Worm (Caenorhabditis elegans) whole organism, young adult: ENCODE data around the gene Y17G7B.23.

ENCODE experiments used
- B0336.3 ChIP-seq: fragments of 200-800 bp; sonication (Bioruptor generic); IDR thresholded peaks from 2 replicates; pipeline ENCODE4 v1.3.6; 2022; ENCODE audit warnings: missing genetic modification characterization, missing compliant biosample characterization
- C17E4.6 ChIP-seq: fragments of 200-800 bp; sonication (Bioruptor generic); IDR thresholded peaks from 2 replicates; pipeline ENCODE4 v1.3.6; 2022; ENCODE audit warnings: missing genetic modification reagents, missing genetic modification characterization, missing compliant biosample characterization
- F10E7.11 ChIP-seq: sonication (generic microtip); optimal IDR thresholded peaks from 2 replicates; lab custom pipeline; 2017; ENCODE audit warnings: mild to moderate bottlenecking, missing genetic modification characterization, moderate library complexity, missing compliant biosample characterization
- F33H1.4 ChIP-seq: fragments of 200-800 bp; sonication (Bioruptor generic); IDR thresholded peaks from 2 replicates; pipeline ENCODE4 v1.3.6; 2022; ENCODE audit warnings: missing genetic modification reagents, missing genetic modification characterization, missing compliant biosample characterization
- F37B4.10 ChIP-seq: fragments of 200-800 bp; sonication (Bioruptor generic); IDR thresholded peaks from 2 replicates; pipeline ENCODE4 v1.3.6; 2022; ENCODE audit warnings: missing genetic modification characterization, missing compliant biosample characterization
- F52B5.7 ChIP-seq: sonication (generic microtip); optimal IDR thresholded peaks from 2 replicates; lab custom pipeline; 2016; ENCODE audit warnings: mild to moderate bottlenecking, missing genetic modification characterization, missing compliant biosample characterization
- Y53G8AR.9 ChIP-seq: fragments of 200-800 bp; sonication (Bioruptor generic); conservative IDR thresholded peaks from 2 replicates; pipeline ENCODE4 v1.3.6; 2022; ENCODE audit warnings: missing genetic modification reagents, missing genetic modification characterization, missing compliant biosample characterization
- Y56A3A.18 ChIP-seq: fragments of 200-800 bp; sonication (Bioruptor generic); IDR thresholded peaks from 2 replicates; pipeline ENCODE4 v1.3.6; 2022; ENCODE audit warnings: missing genetic modification reagents, missing genetic modification characterization, missing compliant biosample characterization
- Y79H2A.3 ChIP-seq: fragments of 200-800 bp; sonication (Bioruptor generic); conservative IDR thresholded peaks from 2 replicates; pipeline ENCODE4 v1.3.6; 2022; ENCODE audit warnings: missing genetic modification reagents, missing genetic modification characterization, missing compliant biosample characterization
- aptf-2 ChIP-seq: fragments of 200-800 bp; sonication (Bioruptor generic); conservative IDR thresholded peaks from 2 replicates; pipeline ENCODE4 v1.3.6; 2022; ENCODE audit warnings: missing genetic modification reagents, missing genetic modification characterization, missing compliant biosample characterization
- aptf-3 ChIP-seq: fragments of 200-800 bp; sonication (Bioruptor generic); IDR thresholded peaks from 2 replicates; pipeline ENCODE4 v1.3.6; 2022; ENCODE audit warnings: missing genetic modification characterization, missing compliant biosample characterization
- atf-7 ChIP-seq: sonication (generic microtip); optimal IDR thresholded peaks from 2 replicates; lab custom pipeline; 2017; ENCODE audit warnings: mild to moderate bottlenecking, missing genetic modification characterization, missing compliant biosample characterization
- attf-3 ChIP-seq: fragments of 200-800 bp; sonication (Bioruptor generic); conservative IDR thresholded peaks from 2 replicates; pipeline ENCODE4 v1.3.6; 2022; ENCODE audit warnings: missing genetic modification reagents, missing genetic modification characterization, missing compliant biosample characterization
- cebp-1 ChIP-seq, 2 experiments: fragments of 200-800 bp in 1 of 2; sonication (Bioruptor generic) in 1 of 2; sonication (generic microtip) in 1 of 2; IDR thresholded peaks in 1 of 2; optimal IDR thresholded peaks in 1 of 2; 2 replicates each; pipeline versions ENCODE4 v1.3.6 to Lab custom; 2017 to 2022; ENCODE audit warnings: missing compliant biosample characterization in 2 of 2, missing genetic modification characterization in 2 of 2, mild to moderate bottlenecking in 1 of 2, missing genetic modification reagents in 1 of 2, moderate library complexity in 1 of 2
- cebp-2 ChIP-seq: fragments of 200-800 bp; sonication (Bioruptor generic); IDR thresholded peaks from 2 replicates; pipeline ENCODE4 v1.3.6; 2022; ENCODE audit warnings: missing genetic modification characterization, missing compliant biosample characterization
- ceh-27 ChIP-seq: fragments of 200-800 bp; sonication (Bioruptor generic); optimal IDR thresholded peaks from 2 replicates; lab custom pipeline; 2018; ENCODE audit warnings: mild to moderate bottlenecking, missing genetic modification characterization, moderate library complexity, missing compliant biosample characterization
- ceh-91 ChIP-seq: fragments of 200-800 bp; sonication (Bioruptor generic); IDR thresholded peaks from 2 replicates; pipeline ENCODE4 v1.3.6; 2022; ENCODE audit warnings: missing genetic modification reagents, missing genetic modification characterization, missing compliant biosample characterization
- dox-1 ChIP-seq: fragments of 200-800 bp; sonication (Bioruptor generic); IDR thresholded peaks from 2 replicates; pipeline ENCODE4 v1.3.6; 2022; ENCODE audit warnings: missing genetic modification reagents, missing genetic modification characterization, missing compliant biosample characterization
- efl-1 ChIP-seq: fragments of 150-350 bp; optimal IDR thresholded peaks from 2 replicates; lab custom pipeline; 2014; ENCODE audit warnings: missing biosample characterization, missing genetic modification reagents, missing genetic modification characterization
- ets-4 ChIP-seq: fragments of 200-800 bp; sonication (Bioruptor generic); optimal IDR thresholded peaks from 2 replicates; lab custom pipeline; 2018; ENCODE audit warnings: mild to moderate bottlenecking, missing genetic modification characterization, missing compliant biosample characterization
- hlh-12 ChIP-seq: sonication (generic microtip); optimal IDR thresholded peaks from 2 replicates; lab custom pipeline; 2016; ENCODE audit warnings: missing genetic modification characterization, missing compliant biosample characterization
- hrde-1 ChIP-seq: sonication (generic microtip); optimal IDR thresholded peaks from 2 replicates; lab custom pipeline; 2016; ENCODE audit warnings: missing genetic modification characterization, mild to moderate bottlenecking, missing compliant biosample characterization, moderate library complexity, missing genotype, missing genetic modification reagents, borderline replicate concordance
- hsf-1 ChIP-seq: fragments of 200-800 bp; sonication (Bioruptor generic); IDR thresholded peaks from 2 replicates; pipeline ENCODE4 v1.3.6; 2022; ENCODE audit warnings: missing genetic modification reagents, missing genetic modification characterization, missing compliant biosample characterization
- let-607 ChIP-seq, 2 experiments: fragments of 200-800 bp in 1 of 2; sonication (Bioruptor generic) in 1 of 2; sonication (generic microtip) in 1 of 2; optimal IDR thresholded peaks; 2 replicates each; lab custom pipeline; 2016 to 2018; ENCODE audit warnings: mild to moderate bottlenecking in 2 of 2, missing compliant biosample characterization in 2 of 2, missing genetic modification characterization in 2 of 2, moderate library complexity in 2 of 2, missing genotype in 1 of 2
- lin-40 ChIP-seq: sonication (generic microtip); optimal IDR thresholded peaks from 2 replicates; lab custom pipeline; 2016; ENCODE audit warnings: missing genetic modification characterization, mild to moderate bottlenecking, missing compliant biosample characterization, missing genotype, missing genetic modification reagents
- lsl-1 ChIP-seq: fragments of 200-800 bp; sonication (Bioruptor generic); optimal IDR thresholded peaks from 2 replicates; lab custom pipeline; 2018; ENCODE audit warnings: mild to moderate bottlenecking, missing genetic modification characterization, moderate library complexity, missing compliant biosample characterization
- madf-3 ChIP-seq: fragments of 200-800 bp; sonication (Bioruptor generic); IDR thresholded peaks from 2 replicates; pipeline ENCODE4 v1.3.6; 2022; ENCODE audit warnings: missing genetic modification reagents, missing genetic modification characterization, missing compliant biosample characterization
- madf-6 ChIP-seq: fragments of 200-800 bp; sonication (Bioruptor generic); IDR thresholded peaks from 2 replicates; pipeline ENCODE4 v1.3.6; 2022; ENCODE audit warnings: missing genetic modification reagents, missing genetic modification characterization, missing compliant biosample characterization
- madf-8 ChIP-seq: fragments of 200-800 bp; sonication (Bioruptor generic); conservative IDR thresholded peaks from 2 replicates; pipeline ENCODE4 v1.3.6; 2022; ENCODE audit warnings: missing genetic modification reagents, missing genetic modification characterization, missing compliant biosample characterization
- nfya-1 ChIP-seq: sonication (generic microtip); optimal IDR thresholded peaks from 2 replicates; lab custom pipeline; 2017; ENCODE audit warnings: antibody characterized with exemption, missing compliant biosample characterization, missing genetic modification characterization, borderline replicate concordance; ENCODE audit not compliant: insufficient read depth
- nhr-179 ChIP-seq: sonication (generic microtip); optimal IDR thresholded peaks from 2 replicates; lab custom pipeline; 2016; ENCODE audit warnings: mild to moderate bottlenecking, missing genetic modification characterization, missing compliant biosample characterization
- nhr-27 ChIP-seq: fragments of 200-800 bp; sonication (Bioruptor generic); optimal IDR thresholded peaks from 2 replicates; lab custom pipeline; 2018; ENCODE audit warnings: mild to moderate bottlenecking, missing genetic modification characterization, moderate library complexity, missing compliant biosample characterization
- nhr-90 ChIP-seq: sonication (generic microtip); optimal IDR thresholded peaks from 2 replicates; lab custom pipeline; 2016; ENCODE audit warnings: missing genotype, mild to moderate bottlenecking, missing genetic modification characterization, missing compliant biosample characterization
- repo-1 ChIP-seq: sonication (generic microtip); optimal IDR thresholded peaks from 2 replicates; lab custom pipeline; 2017; ENCODE audit warnings: mild to moderate bottlenecking, missing genetic modification characterization, missing compliant biosample characterization
- snpc-4 ChIP-seq, 5 experiments: fragments of 150-350 bp in 1 of 5; sonication (generic microtip) in 4 of 5; optimal IDR thresholded peaks; 2 replicates each; lab custom pipeline; 2014 to 2018; ENCODE audit warnings: missing genetic modification characterization in 5 of 5, missing biosample characterization in 3 of 5, antibody characterized with exemption in 2 of 5, mild to moderate bottlenecking in 2 of 5, missing compliant biosample characterization in 2 of 5, missing genotype in 2 of 5, moderate library complexity in 2 of 5, missing genetic modification reagents in 1 of 5
- tbx-9 ChIP-seq: sonication (generic microtip); optimal IDR thresholded peaks from 2 replicates; lab custom pipeline; 2016; ENCODE audit warnings: borderline replicate concordance, missing genetic modification characterization, inconsistent platforms, missing compliant biosample characterization
- unc-130 ChIP-seq: sonication (generic microtip); optimal IDR thresholded peaks from 2 replicates; lab custom pipeline; 2016; ENCODE audit warnings: missing genetic modification reagents, missing genetic modification characterization, missing compliant biosample characterization
- zim-3 ChIP-seq: sonication (generic microtip); optimal IDR thresholded peaks from 2 replicates; lab custom pipeline; 2017; ENCODE audit warnings: mild to moderate bottlenecking, missing genetic modification characterization, moderate library complexity, missing compliant biosample characterization
- ztf-28 ChIP-seq: fragments of 200-800 bp; sonication (Bioruptor generic); IDR thresholded peaks from 2 replicates; pipeline ENCODE4 v1.3.6; 2022; ENCODE audit warnings: missing genetic modification reagents, missing genetic modification characterization, missing compliant biosample characterization

The Y17G7B.23 gene

DNA sequence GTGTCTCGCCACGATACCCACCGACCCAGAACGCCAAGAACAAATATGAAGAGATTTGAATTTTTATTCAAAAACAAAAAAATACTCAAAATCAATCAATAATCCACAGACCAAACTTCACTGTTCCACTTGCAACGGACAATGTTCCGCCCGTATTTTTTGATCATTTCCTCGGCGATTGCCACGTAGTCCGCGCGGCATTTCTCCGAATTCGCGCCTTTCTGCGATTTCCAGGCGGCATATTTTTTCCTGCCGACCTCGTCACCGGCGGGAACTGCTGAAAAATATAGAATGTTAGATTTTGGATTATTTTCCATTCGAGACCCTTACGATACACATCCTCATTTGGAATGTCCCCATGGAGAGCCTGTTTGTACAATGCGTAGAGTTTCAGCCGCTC, 26.7 kb upstream of the Y17G7B.23 start (continued):
- TF ChIP-seq hsf-1 (GFP tag; lab: Robert Waterston, UW) (peak; percentile 44; the same call in 1 of the 2 replicates), zim-3 (tag; lab: Kevin White, UChicago) (peak; percentile 7), ceh-91 (GFP tag; lab: Robert Waterston, UW) (peak; percentile 26; the same call in 1 of the 2 replicates), Y53G8AR.9 (0 out of 2 replicates have a peak, but pooled peaks have one; percentile 40)
- TF ChIP-seq, all 124 proteins: peak for 27

DNA sequence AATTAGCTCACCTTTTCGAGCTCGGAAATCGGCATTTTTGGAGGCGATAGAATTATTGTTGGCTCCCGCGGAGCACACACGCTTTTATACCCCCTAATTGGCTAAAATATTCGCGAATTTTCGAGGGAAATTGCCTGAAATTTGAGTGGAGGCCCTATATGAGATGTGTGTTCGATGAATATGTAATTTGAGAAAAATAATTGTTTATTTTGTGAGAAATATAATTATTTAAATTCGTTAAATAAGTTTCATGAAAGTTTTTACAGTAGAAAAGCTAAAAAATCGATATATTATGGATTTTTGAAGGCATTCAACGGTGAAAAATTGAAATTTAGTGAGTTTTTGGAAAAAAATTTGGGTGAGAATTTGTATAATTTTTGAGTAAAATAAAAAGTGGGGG, 25.4 kb upstream of the Y17G7B.23 start, which contains the start of gene acbp-6:
Gene acbp-6, minus strand, starts transcription at position 101 of the 400 bp plus-strand sequence.
- TF ChIP-seq Y53G8AR.9 (0 out of 2 replicates have a peak, but pooled peaks have one; percentile 22), ceh-27 (GFP tag; lab: Kevin White, UChicago) (no peak)

- TF ChIP-seq let-607 (tag; optimal IDR thresholded peaks at IDR 0.05; lab: Kevin White, UChicago) = peak; percentile 22 to 50
- TF ChIP-seq madf-6 (GFP tag; lab: Robert Waterston, UW) = peak; percentile 93
- no peak for TF ChIP-seq ceh-27 (GFP tag; lab: Kevin White, UChicago)
- TF ChIP-seq lsl-1 = peak; percentile 89
- TF ChIP-seq Y79H2A.3 (GFP tag; lab: Robert Waterston, UW) = 0 out of 2 replicates have a peak, but pooled peaks have one; percentile 32
- no peak for TF ChIP-seq hsf-1 (GFP tag; lab: Robert Waterston, UW)
- no peak for TF ChIP-seq tbx-9 (tag; lab: Kevin White, UChicago)
- TF ChIP-seq ets-4 (GFP tag; lab: Kevin White, UChicago) = no peak
- peak; percentile 74 for TF ChIP-seq madf-8 (GFP tag; lab: Robert Waterston, UW)
- no peak for TF ChIP-seq nhr-90 (tag; lab: Kevin White, UChicago)
- TF ChIP-seq nhr-179 = no peak
- no peak for TF ChIP-seq hlh-12
- no peak for TF ChIP-seq madf-3 (GFP tag; lab: Robert Waterston, UW)
- peak; percentile 60 for TF ChIP-seq F10E7.11 (tag; lab: Kevin White, UChicago)
- peak; percentile 84 for TF ChIP-seq atf-7
- 0 out of 2 replicates have a peak, but pooled peaks have one; percentile 58 for TF ChIP-seq F37B4.10 (GFP tag; lab: Robert Waterston, UW)
- TF ChIP-seq C17E4.6 (GFP tag; lab: Robert Waterston, UW) = no peak
- TF ChIP-seq efl-1 (GFP tag; lab: Kevin White, UChicago) = peak; percentile 33
- no peak for TF ChIP-seq nfya-1
- 0 out of 2 replicates have a peak, but pooled peaks have one; percentile 55 for TF ChIP-seq aptf-3 (GFP tag; lab: Robert Waterston, UW)
- TF ChIP-seq nhr-27 (tag; lab: Kevin White, UChicago) = peak; percentile 17
- peak; percentile 36 for TF ChIP-seq repo-1 (tag; lab: Kevin White, UChicago)
- peak; percentile 42 for TF ChIP-seq B0336.3 (GFP tag; lab: Robert Waterston, UW)
- 0 out of 2 replicates have a peak, but pooled peaks have one; percentile 28 for TF ChIP-seq attf-3 (GFP tag; lab: Robert Waterston, UW)
- TF ChIP-seq aptf-2 (GFP tag; lab: Robert Waterston, UW) = 0 out of 2 replicates have a peak, but pooled peaks have one; percentile 19
- peak; percentile 82 for TF ChIP-seq F33H1.4 (GFP tag; lab: Robert Waterston, UW)
- peak; percentile 49 for TF ChIP-seq hrde-1 (tag; lab: Kevin White, UChicago)
- TF ChIP-seq Y56A3A.18 = peak; percentile 47; the same call in 1 of the 2 replicates
- TF ChIP-seq cebp-2 = peak; percentile 85; the same call in 1 of the 2 replicates
- TF ChIP-seq lin-40 (tag; lab: Kevin White, UChicago) = peak; percentile 47
- no peak for TF ChIP-seq snpc-4 (GFP tag; optimal IDR thresholded peaks at IDR 0.05; lab: Kevin White, UChicago)
- peak in 1 of 4 experiments; percentile 30 for TF ChIP-seq snpc-4 (tag; optimal IDR thresholded peaks at IDR 0.05; lab: Kevin White, UChicago)
- no peak for TF ChIP-seq unc-130 (GFP tag; lab: Kevin White, UChicago)
- peak; percentile 12 for TF ChIP-seq F52B5.7 (tag; lab: Kevin White, UChicago)
- peak; percentile 35; the same call in 1 of the 2 replicates for TF ChIP-seq dox-1 (GFP tag; lab: Robert Waterston, UW)
- 0 out of 2 replicates have a peak, but pooled peaks have one; percentile 36 for TF ChIP-seq ztf-28
- no peak for TF ChIP-seq cebp-1 (GFP tag; IDR thresholded peaks at IDR 0.05; lab: Robert Waterston, UW)
- TF ChIP-seq cebp-1 (tag; optimal IDR thresholded peaks at IDR 0.05; lab: Kevin White, UChicago) = peak; percentile 74
Observed at ce11 chrII:11974048-11974995, 24.7 kb upstream of the Y17G7B.23 start.
